Fruit fly (Drosophila melanogaster) whole organism, embryonic: ENCODE data around the gene Herc4.

Experiments used
- B-H2 ChIP-seq: fragments of 200-800 bp; sonication (Bioruptor generic); optimal IDR thresholded peaks from 2 replicates; lab custom pipeline; 2018; ENCODE audit warnings: missing biosample characterization, mild to moderate bottlenecking, missing genetic modification characterization
- Bgb ChIP-seq: fragments of 200-800 bp; sonication (Bioruptor generic); IDR thresholded peaks from 2 replicates; pipeline ENCODE4 v1.3.6; 2022; ENCODE audit warnings: missing biosample characterization, missing genetic modification characterization; ENCODE audit not compliant: partially characterized antibody
- CG10274 ChIP-seq: fragments of 200-800 bp; sonication (Bioruptor generic); optimal IDR thresholded peaks from 3 replicates; lab custom pipeline; 2017; ENCODE audit warnings: missing biosample characterization, mild to moderate bottlenecking, missing genetic modification characterization
- CG10431 ChIP-seq: fragments of 200-800 bp; sonication (Bioruptor generic); optimal IDR thresholded peaks from 3 replicates; lab custom pipeline; 2018; ENCODE audit warnings: missing biosample characterization, mild to moderate bottlenecking, missing genetic modification characterization
- CG11456 ChIP-seq: fragments of 200-800 bp; sonication (Bioruptor generic); IDR thresholded peaks from 3 replicates; pipeline ENCODE4 v1.3.6; 2022; ENCODE audit warnings: missing biosample characterization, missing genetic modification characterization
- CG11695 ChIP-seq: fragments of 200-800 bp; sonication (Bioruptor generic); IDR thresholded peaks from 3 replicates; pipeline ENCODE4 v1.3.6; 2022; ENCODE audit warnings: missing biosample characterization, missing genetic modification characterization
- CG11696 ChIP-seq: fragments of 200-800 bp; sonication (Bioruptor generic); IDR thresholded peaks from 2 replicates; pipeline ENCODE4 v1.3.6; 2022; ENCODE audit warnings: missing biosample characterization, missing genetic modification characterization
- CG12155 ChIP-seq: fragments of 200-800 bp; sonication (Bioruptor generic); optimal IDR thresholded peaks from 3 replicates; lab custom pipeline; 2016; ENCODE audit warnings: missing biosample characterization, missing genetic modification characterization
- CG12299 ChIP-seq: fragments of 200-800 bp; sonication (Bioruptor generic); optimal IDR thresholded peaks from 2 replicates; lab custom pipeline; 2018; ENCODE audit warnings: missing biosample characterization, mild to moderate bottlenecking, missing genetic modification characterization
- CG17186 ChIP-seq: fragments of 200-800 bp; sonication (Bioruptor generic); optimal IDR thresholded peaks from 3 replicates; lab custom pipeline; 2017; ENCODE audit warnings: missing biosample characterization, missing genetic modification reagents, missing genetic modification characterization
- CG17912 ChIP-seq: fragments of 200-800 bp; sonication (Bioruptor generic); optimal IDR thresholded peaks from 2 replicates; lab custom pipeline; 2018; ENCODE audit warnings: missing biosample characterization, mild to moderate bottlenecking, missing genetic modification characterization
- CG18476 ChIP-seq: fragments of 200-800 bp; sonication (Bioruptor generic); optimal IDR thresholded peaks from 2 replicates; lab custom pipeline; 2016; ENCODE audit warnings: missing biosample characterization, mild to moderate bottlenecking, missing genetic modification characterization
- CG2129 ChIP-seq: fragments of 200-800 bp; sonication (Bioruptor generic); IDR thresholded peaks from 2 replicates; pipeline ENCODE4 v1.3.6; 2022; ENCODE audit warnings: missing biosample characterization, missing genetic modification characterization; ENCODE audit not compliant: partially characterized antibody
- CG30020 ChIP-seq: fragments of 200-800 bp; optimal IDR thresholded peaks from 2 replicates; lab custom pipeline; 2019; ENCODE audit warnings: missing biosample characterization, mild to moderate bottlenecking, missing genetic modification characterization, moderate library complexity
- CG32772 ChIP-seq: fragments of 200-800 bp; sonication (Bioruptor generic); IDR thresholded peaks from 2 replicates; pipeline ENCODE4 v1.3.6; 2022; ENCODE audit warnings: missing biosample characterization, missing genetic modification characterization
- CG4820 ChIP-seq: fragments of 200-800 bp; sonication (Bioruptor generic); optimal IDR thresholded peaks from 3 replicates; lab custom pipeline; 2016; ENCODE audit warnings: missing biosample characterization, missing genetic modification characterization
- CG6765 ChIP-seq: fragments of 200-800 bp; sonication (Bioruptor generic); optimal IDR thresholded peaks from 3 replicates; lab custom pipeline; 2017; ENCODE audit warnings: missing biosample characterization, mild to moderate bottlenecking, missing genetic modification characterization
- CG9215 ChIP-seq: fragments of 200-800 bp; sonication (Bioruptor generic); IDR thresholded peaks from 2 replicates; pipeline ENCODE4 v1.3.6; 2022; ENCODE audit warnings: missing biosample characterization, missing genetic modification characterization
- CG9437 ChIP-seq: fragments of 200-800 bp; sonication (Bioruptor generic); optimal IDR thresholded peaks from 2 replicates; lab custom pipeline; 2018; ENCODE audit warnings: missing biosample characterization, mild to moderate bottlenecking, missing genetic modification characterization
- CG9876 ChIP-seq: fragments of 200-800 bp; sonication (Bioruptor generic); optimal IDR thresholded peaks from 2 replicates; lab custom pipeline; 2016; ENCODE audit warnings: missing biosample characterization, missing genetic modification characterization
- Dbx ChIP-seq: fragments of 200-800 bp; sonication (Bioruptor generic); IDR thresholded peaks from 3 replicates; pipeline ENCODE4 v1.3.6; 2022; ENCODE audit warnings: missing biosample characterization, missing genetic modification characterization
- E2f1 ChIP-seq: fragments of 200-800 bp; sonication (Bioruptor generic); IDR thresholded peaks from 2 replicates; pipeline ENCODE4 v1.3.6; 2022; ENCODE audit warnings: missing biosample characterization, missing genetic modification characterization
- Fer2 ChIP-seq: fragments of 200-800 bp; sonication (Bioruptor generic); optimal IDR thresholded peaks from 2 replicates; lab custom pipeline; 2018; ENCODE audit warnings: missing biosample characterization, mild to moderate bottlenecking, missing genetic modification characterization, moderate library complexity
- HLH3B ChIP-seq: fragments of 200-800 bp; sonication (Bioruptor generic); IDR thresholded peaks from 2 replicates; pipeline ENCODE4 v1.3.6; 2022; ENCODE audit warnings: missing biosample characterization, missing genetic modification characterization
- Hand ChIP-seq: fragments of 200-800 bp; sonication (Bioruptor generic); optimal IDR thresholded peaks from 2 replicates; lab custom pipeline; 2017; ENCODE audit warnings: mild to moderate bottlenecking, missing biosample characterization, missing genetic modification reagents, missing genetic modification characterization
- NC2α ChIP-seq: fragments of 200-800 bp; sonication (Bioruptor generic); optimal IDR thresholded peaks from 2 replicates; lab custom pipeline; 2016; ENCODE audit warnings: missing biosample characterization, missing genetic modification characterization
- NC2β ChIP-seq: fragments of 200-800 bp; sonication (Bioruptor generic); optimal IDR thresholded peaks from 2 replicates; lab custom pipeline; 2016; ENCODE audit warnings: missing biosample characterization, missing genetic modification characterization
- Oli ChIP-seq: fragments of 200-800 bp; sonication (Bioruptor generic); optimal IDR thresholded peaks from 2 replicates; lab custom pipeline; 2018; ENCODE audit warnings: missing biosample characterization, mild to moderate bottlenecking, missing genetic modification characterization, moderate library complexity
- Rfx ChIP-seq: fragments of 200-800 bp; sonication (Bioruptor generic); IDR thresholded peaks from 2 replicates; pipeline ENCODE4 v1.3.6; 2022; ENCODE audit warnings: missing biosample characterization, missing genetic modification characterization
- bab2 ChIP-seq: fragments of 200-800 bp; sonication (Bioruptor generic); optimal IDR thresholded peaks from 2 replicates; lab custom pipeline; 2016; ENCODE audit warnings: missing biosample characterization, missing genetic modification characterization
- btn ChIP-seq: fragments of 200-800 bp; sonication (Bioruptor generic); optimal IDR thresholded peaks from 2 replicates; lab custom pipeline; 2016; ENCODE audit warnings: missing biosample characterization, missing genetic modification characterization
- chinmo ChIP-seq: fragments of 200-800 bp; sonication (Bioruptor generic); IDR thresholded peaks from 4 replicates; pipeline ENCODE4 v1.3.6; 2022; ENCODE audit warnings: missing biosample characterization, missing genetic modification characterization; ENCODE audit not compliant: partially characterized antibody
- chn ChIP-seq: fragments of 200-800 bp; sonication (Bioruptor generic); optimal IDR thresholded peaks from 2 replicates; lab custom pipeline; 2016; ENCODE audit warnings: missing biosample characterization, missing genetic modification characterization
- crc ChIP-seq: fragments of 200-800 bp; sonication (Bioruptor generic); optimal IDR thresholded peaks from 2 replicates; lab custom pipeline; 2016; ENCODE audit warnings: missing biosample characterization, missing genetic modification characterization
- croc ChIP-seq: fragments of 200-800 bp; sonication (Bioruptor generic); conservative IDR thresholded peaks from 3 replicates; pipeline ENCODE4 v1.3.6; 2022; ENCODE audit warnings: missing biosample characterization, missing genetic modification characterization
- cwo ChIP-seq: fragments of 200-800 bp; sonication (Bioruptor generic); optimal IDR thresholded peaks from 3 replicates; lab custom pipeline; 2017; ENCODE audit warnings: missing biosample characterization, missing genetic modification characterization, mild to moderate bottlenecking, moderate library complexity, missing genetic modification reagents
- dmrt99B ChIP-seq: fragments of 200-800 bp; sonication (Bioruptor generic); optimal IDR thresholded peaks from 2 replicates; lab custom pipeline; 2018; ENCODE audit warnings: missing biosample characterization, mild to moderate bottlenecking, missing genetic modification characterization, moderate library complexity
- pho ChIP-seq: fragments of 200-800 bp; sonication (Bioruptor generic); optimal IDR thresholded peaks from 2 replicates; lab custom pipeline; 2016; ENCODE audit warnings: missing biosample characterization, missing genetic modification characterization
- pros ChIP-seq: fragments of 200-800 bp; sonication (Bioruptor generic); optimal IDR thresholded peaks from 3 replicates; lab custom pipeline; 2019; ENCODE audit warnings: missing biosample characterization, mild to moderate bottlenecking, missing genetic modification characterization, moderate library complexity
- psq ChIP-seq: fragments of 200-800 bp; sonication (Bioruptor generic); optimal IDR thresholded peaks from 2 replicates; lab custom pipeline; 2017; ENCODE audit warnings: missing biosample characterization, missing genetic modification characterization
- pum ChIP-seq: fragments of 200-800 bp; sonication (Bioruptor generic); optimal IDR thresholded peaks from 2 replicates; lab custom pipeline; 2016; ENCODE audit warnings: missing biosample characterization, missing genetic modification characterization
- pzg ChIP-seq: fragments of 200-800 bp; sonication (Bioruptor generic); optimal IDR thresholded peaks from 3 replicates; lab custom pipeline; 2018; ENCODE audit warnings: missing biosample characterization, mild to moderate bottlenecking, missing genetic modification characterization, moderate library complexity
- sna ChIP-seq: fragments of 200-800 bp; sonication (Bioruptor generic); IDR thresholded peaks from 2 replicates; pipeline ENCODE4 v1.3.6; 2022; ENCODE audit warnings: missing biosample characterization, missing genetic modification characterization; ENCODE audit not compliant: partially characterized antibody
- ssp ChIP-seq: fragments of 200-800 bp; sonication (Bioruptor generic); IDR thresholded peaks from 2 replicates; pipeline ENCODE4 v1.3.6; 2022; ENCODE audit warnings: missing biosample characterization, missing genetic modification characterization
- tgo ChIP-seq: fragments of 200-800 bp; sonication (Bioruptor generic); IDR thresholded peaks from 3 replicates; pipeline ENCODE4 v1.3.6; 2022; ENCODE audit warnings: missing biosample characterization, missing genetic modification characterization
- trh ChIP-seq: fragments of 200-800 bp; sonication (Bioruptor generic); optimal IDR thresholded peaks from 2 replicates; lab custom pipeline; 2016; ENCODE audit warnings: missing biosample characterization, missing genetic modification characterization
- twi ChIP-seq: fragments of 200-800 bp; optimal IDR thresholded peaks from 2 replicates; lab custom pipeline; 2019; ENCODE audit warnings: missing biosample characterization, mild to moderate bottlenecking, missing genetic modification characterization, moderate library complexity
- tx ChIP-seq: fragments of 200-800 bp; sonication (Bioruptor generic); optimal IDR thresholded peaks from 2 replicates; lab custom pipeline; 2016; ENCODE audit warnings: missing biosample characterization, missing genetic modification characterization
- yki ChIP-seq: fragments of >200 bp; optimal IDR thresholded peaks from 3 replicates; lab custom pipeline; 2018
- zfh1 ChIP-seq: fragments of 200-800 bp; sonication (Bioruptor generic); IDR thresholded peaks from 3 replicates; pipeline ENCODE4 v1.3.6; 2022; ENCODE audit warnings: missing biosample characterization, missing genetic modification characterization

Herc4 gene

DNA sequence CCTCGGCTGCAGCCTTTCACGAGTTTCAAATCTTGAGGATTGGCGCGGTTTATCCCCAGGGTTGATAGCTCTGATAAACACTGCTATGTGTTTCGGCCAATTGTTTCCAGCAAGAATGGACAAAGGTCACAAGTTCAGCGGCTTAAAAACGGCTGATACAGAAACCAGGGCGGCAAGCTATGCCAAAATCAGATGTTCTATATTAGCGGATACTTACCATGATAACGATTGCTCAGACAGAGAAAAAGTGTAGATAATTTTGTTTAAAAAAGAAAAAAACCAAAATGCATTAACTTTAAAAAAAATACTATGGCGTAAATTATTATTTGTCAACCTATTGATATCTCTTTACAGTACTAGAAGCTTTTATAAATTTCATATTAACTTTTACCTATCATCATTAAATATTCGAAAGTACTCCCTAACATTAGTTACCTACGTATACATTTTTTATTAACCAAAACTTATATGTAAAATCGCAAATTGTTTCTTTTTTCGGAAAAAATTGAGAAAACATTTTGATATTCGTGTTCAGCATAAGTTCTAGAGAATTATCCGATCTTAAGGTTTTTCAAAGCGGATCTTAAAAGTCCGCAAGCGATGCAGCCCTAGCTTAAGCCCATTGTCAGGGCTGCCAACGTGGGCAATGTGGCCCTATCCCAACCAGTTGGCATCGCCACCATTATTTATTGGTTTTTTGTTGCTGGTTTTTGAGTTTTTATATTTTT lies at the start of gene Herc4, which contains the start of gene sturkopf (continued):
- TF ChIP-seq trh = peak; percentile 48
- no peak for TF ChIP-seq yki (lab: Kevin White, UChicago)
- peak; percentile 48; the same call in 2 of the 3 replicates for TF ChIP-seq tgo
- TF ChIP-seq btn = no peak
- TF ChIP-seq CG2129 (GFP tag; lab: Robert Waterston, UW) = no peak
- peak; percentile 43 for TF ChIP-seq twi (tag; lab: Kevin White, UChicago)
- TF ChIP-seq HLH3B = peak; percentile 48
- TF ChIP-seq Dbx (GFP tag; lab: Robert Waterston, UW) = peak; percentile 50; the same call in 1 of the 3 replicates
- peak; percentile 43 for TF ChIP-seq CG18476
- peak; percentile 89 for TF ChIP-seq pho (GFP tag; lab: Kevin White, UChicago)
- peak; percentile 69 for TF ChIP-seq tx (GFP tag; lab: Kevin White, UChicago)
- no peak for TF ChIP-seq Bgb (GFP tag; lab: Robert Waterston, UW)
- peak; percentile 61; the same call in 1 of the 2 replicates for TF ChIP-seq CG9215 (GFP tag; lab: Robert Waterston, UW)
- TF ChIP-seq CG10431 (GFP tag; lab: Kevin White, UChicago) = no peak
- peak; percentile 43 for TF ChIP-seq CG6765
- TF ChIP-seq CG11695 (GFP tag; lab: Robert Waterston, UW) = peak; percentile 40; the same call in 1 of the 3 replicates
- no peak for TF ChIP-seq CG17186 (GFP tag; lab: Kevin White, UChicago)
- 0 out of 2 replicates have a peak, but pooled peaks have one; percentile 16 for TF ChIP-seq ssp (GFP tag; lab: Robert Waterston, UW)
- peak; percentile 46 for TF ChIP-seq CG9876
- TF ChIP-seq Rfx = peak; percentile 83
- peak; percentile 22 for TF ChIP-seq NC2α
- no peak for TF ChIP-seq CG12299
- no peak for TF ChIP-seq CG10274 (GFP tag; lab: Kevin White, UChicago)
- peak; percentile 74 for TF ChIP-seq B-H2
- peak; percentile 78 for TF ChIP-seq Oli
- peak; percentile 57 for TF ChIP-seq cwo
- peak; percentile 42 for TF ChIP-seq CG4820
- TF ChIP-seq CG11696 = no peak
- TF ChIP-seq chinmo (GFP tag; lab: Robert Waterston, UW) = no peak
- no peak for TF ChIP-seq dmrt99B
- peak; percentile 59 for TF ChIP-seq pzg
- TF ChIP-seq crc = peak; percentile 78
- peak; percentile 85 for TF ChIP-seq CG9437 (GFP tag; lab: Kevin White, UChicago)
- peak; percentile 85 for TF ChIP-seq pum (GFP tag; lab: Kevin White, UChicago)
- peak; percentile 44; the same call in 1 of the 2 replicates for TF ChIP-seq E2f1 (GFP tag; lab: Robert Waterston, UW)
- TF ChIP-seq zfh1 (GFP tag; lab: Robert Waterston, UW) = peak; percentile 52; the same call in 2 of the 3 replicates
- TF ChIP-seq sna = no peak
- TF ChIP-seq CG17912 (GFP tag; lab: Kevin White, UChicago) = no peak
- peak; percentile 39 for TF ChIP-seq psq (GFP tag; lab: Kevin White, UChicago)
- TF ChIP-seq pros (GFP tag; lab: Kevin White, UChicago) = peak; percentile 2
- peak; percentile 90 for TF ChIP-seq CG11456 (GFP tag; lab: Robert Waterston, UW)
- peak; percentile 73 for TF ChIP-seq CG12155 (GFP tag; lab: Kevin White, UChicago)
- TF ChIP-seq bab2 (GFP tag; lab: Kevin White, UChicago) = peak; percentile 69
- TF ChIP-seq NC2β (GFP tag; lab: Kevin White, UChicago) = peak; percentile 54
- TF ChIP-seq CG30020 = peak; percentile 62
- peak; percentile 31 for TF ChIP-seq Fer2 (tag; lab: Kevin White, UChicago)
- TF ChIP-seq croc (GFP tag; lab: Robert Waterston, UW) = no peak; the same call in 2 of the 3 replicates
- TF ChIP-seq Hand (GFP tag; lab: Kevin White, UChicago) = peak; percentile 9
- TF ChIP-seq CG32772 (GFP tag; lab: Robert Waterston, UW) = no peak; the same call in 1 of the 2 replicates
- peak; percentile 59 for TF ChIP-seq chn
